Worm (Caenorhabditis elegans) whole organism, young adult: Measurements from ENCODE around the gene B0554.1.

Experiments
- ama-1 ChIP-seq, 3 experiments: fragments of 150-350 bp in 1 of 3; sonication (generic microtip) in 2 of 3; optimal IDR thresholded peaks; 2 replicates each; lab custom pipeline; 2014 to 2018; ENCODE audit warnings: missing biosample characterization in 2 of 3, missing genetic modification characterization in 2 of 3, missing genetic modification reagents in 2 of 3
- die-1 ChIP-seq: sonication (generic microtip); optimal IDR thresholded peaks from 2 replicates; lab custom pipeline; 2016; ENCODE audit warnings: missing genotype, mild to moderate bottlenecking, missing genetic modification characterization, missing compliant biosample characterization
- him-1 ChIP-seq: sonication (generic microtip); optimal IDR thresholded peaks from 2 replicates; lab custom pipeline; 2016; ENCODE audit warnings: missing genotype, missing genetic modification reagents, missing genetic modification characterization, missing compliant biosample characterization
- lsy-27 ChIP-seq: sonication (generic microtip); optimal IDR thresholded peaks from 2 replicates; lab custom pipeline; 2017; ENCODE audit warnings: missing genetic modification characterization, mild to moderate bottlenecking, missing compliant biosample characterization, antibody characterized with exemption, missing genotype, borderline replicate concordance; ENCODE audit not compliant: insufficient read depth
- pha-4 ChIP-seq: fragments of 150-350 bp; sonication (generic microtip); optimal IDR thresholded peaks from 2 replicates; lab custom pipeline; 2014; ENCODE audit warnings: missing biosample characterization, missing genetic modification reagents, missing genetic modification characterization

DNA sequence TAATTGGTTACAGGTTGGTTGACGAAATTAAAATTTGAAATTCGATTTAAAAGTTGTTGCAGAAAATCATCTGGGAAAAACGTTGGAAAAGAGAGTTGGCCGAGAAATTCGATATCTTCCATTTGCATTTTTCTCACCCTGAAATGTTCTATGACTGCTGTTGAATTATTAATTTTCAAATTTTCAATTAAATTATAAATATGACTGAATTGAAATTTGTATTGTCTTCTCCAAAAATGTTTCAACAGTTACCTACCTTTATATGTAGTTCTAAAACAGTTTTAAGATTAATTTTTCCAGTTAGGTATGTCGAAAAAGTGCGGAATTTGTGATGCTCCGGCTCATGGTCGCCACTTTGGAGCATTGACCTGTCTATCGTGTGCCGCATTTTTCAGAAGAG, 48.5 kb downstream of the B0554.1 start, which contains the start of gene nhr-211:
- TF ChIP-seq pha-4 (tag; lab: Kevin White, UChicago) (no peak), lsy-27 (no peak), ama-1 (optimal IDR thresholded peaks at IDR 0.05; lab: Kevin White, UChicago) (no peak), ama-1 (GFP tag; optimal IDR thresholded peaks at IDR 0.05; lab: Kevin White, UChicago) (no peak), him-1 (tag; lab: Kevin White, UChicago) (no peak), die-1 (no peak)
